Worm (Caenorhabditis elegans): ENCODE results near the gene col-111.

Gene col-111

ce11 chrIV:4623852-4624251, 33.9 kb downstream of the col-111 start:
- no peak for TF ChIP-seq bed-3 (GFP tag; optimal IDR thresholded peaks at IDR 0.05)
- TF ChIP-seq mls-2 (tag; optimal IDR thresholded peaks at IDR 0.05), result no peak

- TF ChIP-seq unc-120 (tag; optimal IDR thresholded peaks at IDR 0.05; ENCODE audit: poor library complexity, severe bottlenecking) (no peak), flh-1 (GFP tag; optimal IDR thresholded peaks at IDR 0.05) (no peak), nhr-2 (tag; optimal IDR thresholded peaks at IDR 0.05) (no peak), ceh-43 (GFP tag; optimal IDR thresholded peaks at IDR 0.05) (no peak), sem-2 (GFP tag; optimal IDR thresholded peaks at IDR 0.05) (no peak), ham-2 (GFP tag; optimal IDR thresholded peaks at IDR 0.05) (no peak), bed-3 (GFP tag; optimal IDR thresholded peaks at IDR 0.05) (no peak), unc-39 (tag; optimal IDR thresholded peaks at IDR 0.05) (no peak), snpc-4 (tag; optimal IDR thresholded peaks at IDR 0.05) (no peak), nhr-12 (tag; optimal IDR thresholded peaks at IDR 0.05) (no peak), mab-5 (tag; optimal IDR thresholded peaks at IDR 0.05) (no peak), ceh-39 (tag; optimal IDR thresholded peaks at IDR 0.05) (no peak)
Observed at ce11 chrIV:4613516-4613915, 44.3 kb downstream of the col-111 start.

ce11 chrIV:4612597-4612996, 45.2 kb downstream of the col-111 start:
- TF ChIP-seq mab-5 (tag; optimal IDR thresholded peaks at IDR 0.05), result no peak
- TF ChIP-seq nhr-237 (tag; optimal IDR thresholded peaks at IDR 0.05), result no peak
- TF ChIP-seq ces-1 (GFP tag; optimal IDR thresholded peaks at IDR 0.05), result no peak
- TF ChIP-seq mep-1 (tag; optimal IDR thresholded peaks at IDR 0.05), result no peak
- no peak for TF ChIP-seq ham-2 (GFP tag; optimal IDR thresholded peaks at IDR 0.05)
- no peak for TF ChIP-seq lin-13 (tag; optimal IDR thresholded peaks at IDR 0.05)
- no peak for TF ChIP-seq unc-62 (GFP tag; optimal IDR thresholded peaks at IDR 0.05)
- no peak for TF ChIP-seq flh-1 (GFP tag; optimal IDR thresholded peaks at IDR 0.05)
- TF ChIP-seq nhr-76 (tag; optimal IDR thresholded peaks at IDR 0.05), result no peak
- TF ChIP-seq snpc-4 (tag; optimal IDR thresholded peaks at IDR 0.05), result no peak
- TF ChIP-seq ceh-83 (GFP tag; optimal IDR thresholded peaks at IDR 0.05), result no peak
- TF ChIP-seq drap-1 (GFP tag; optimal IDR thresholded peaks at IDR 0.05), result no peak
- TF ChIP-seq mls-2 (tag; optimal IDR thresholded peaks at IDR 0.05), result no peak
- no peak for TF ChIP-seq nhr-12 (tag; optimal IDR thresholded peaks at IDR 0.05)
- TF ChIP-seq cnd-1 (tag; optimal IDR thresholded peaks at IDR 0.05), result no peak
- TF ChIP-seq pha-4 (tag; optimal IDR thresholded peaks at IDR 0.05), result no peak
- no peak for TF ChIP-seq lsy-2 (tag; optimal IDR thresholded peaks at IDR 0.05)

- no peak for TF ChIP-seq M03D4.4 (tag; optimal IDR thresholded peaks at IDR 0.05)
- TF ChIP-seq elt-1 (tag; optimal IDR thresholded peaks at IDR 0.05; ENCODE audit: borderline replicate concordance, insufficient read depth), result no peak
- no peak for TF ChIP-seq cnd-1 (tag; optimal IDR thresholded peaks at IDR 0.05)
- no peak for TF ChIP-seq ces-1 (GFP tag; optimal IDR thresholded peaks at IDR 0.05)
- no peak for TF ChIP-seq mab-5 (tag; optimal IDR thresholded peaks at IDR 0.05)
- TF ChIP-seq snpc-4 (tag; optimal IDR thresholded peaks at IDR 0.05), result no peak
- no peak for TF ChIP-seq sptf-1 (tag; optimal IDR thresholded peaks at IDR 0.05)
- TF ChIP-seq pha-4 (tag; optimal IDR thresholded peaks at IDR 0.05), result no peak
- TF ChIP-seq nhr-2 (tag; optimal IDR thresholded peaks at IDR 0.05), result no peak
- TF ChIP-seq zip-8 (tag; optimal IDR thresholded peaks at IDR 0.05), result no peak
- TF ChIP-seq bed-3 (GFP tag; optimal IDR thresholded peaks at IDR 0.05), result no peak
- TF ChIP-seq lsy-2 (tag; optimal IDR thresholded peaks at IDR 0.05), result no peak
- no peak for TF ChIP-seq ceh-39 (tag; optimal IDR thresholded peaks at IDR 0.05)
- no peak for TF ChIP-seq blmp-1 (tag; optimal IDR thresholded peaks at IDR 0.05)
- TF ChIP-seq flh-1 (GFP tag; optimal IDR thresholded peaks at IDR 0.05), result no peak
- TF ChIP-seq tbx-8 (GFP tag; optimal IDR thresholded peaks at IDR 0.05), result no peak
- TF ChIP-seq ceh-43 (GFP tag; optimal IDR thresholded peaks at IDR 0.05), result no peak
- no peak for TF ChIP-seq nhr-76 (tag; optimal IDR thresholded peaks at IDR 0.05)
Observed at ce11 chrIV:4611740-4612139, 46.0 kb downstream of the col-111 start.

ce11 chrIV:4609568-4609967, 48.2 kb downstream of the col-111 start, which contains the start of gene col-110:
col-110 (minus strand) TSS chrIV:4609668.
- TF ChIP-seq sem-2 (GFP tag; optimal IDR thresholded peaks at IDR 0.05) (no peak), nhr-76 (tag; optimal IDR thresholded peaks at IDR 0.05) (no peak), snpc-4 (tag; optimal IDR thresholded peaks at IDR 0.05) (no peak)

- TF ChIP-seq mep-1 (tag; optimal IDR thresholded peaks at IDR 0.05), result no peak
- no peak for TF ChIP-seq unc-120 (tag; optimal IDR thresholded peaks at IDR 0.05; ENCODE audit: poor library complexity, severe bottlenecking)
- TF ChIP-seq ceh-39 (tag; optimal IDR thresholded peaks at IDR 0.05), result no peak
- no peak for TF ChIP-seq drap-1 (GFP tag; optimal IDR thresholded peaks at IDR 0.05)
- TF ChIP-seq tbx-8 (GFP tag; optimal IDR thresholded peaks at IDR 0.05), result no peak
- no peak for TF ChIP-seq nhr-237 (tag; optimal IDR thresholded peaks at IDR 0.05)
- TF ChIP-seq sem-2 (GFP tag; optimal IDR thresholded peaks at IDR 0.05), result no peak
- no peak for TF ChIP-seq ces-1 (GFP tag; optimal IDR thresholded peaks at IDR 0.05)
- TF ChIP-seq bed-3 (GFP tag; optimal IDR thresholded peaks at IDR 0.05), result no peak
- no peak for TF ChIP-seq mab-5 (tag; optimal IDR thresholded peaks at IDR 0.05)
- TF ChIP-seq lsy-2 (tag; optimal IDR thresholded peaks at IDR 0.05), result no peak
- TF ChIP-seq nhr-12 (tag; optimal IDR thresholded peaks at IDR 0.05), result no peak
- TF ChIP-seq nhr-2 (tag; optimal IDR thresholded peaks at IDR 0.05), result no peak
- no peak for TF ChIP-seq M03D4.4 (tag; optimal IDR thresholded peaks at IDR 0.05)
- TF ChIP-seq elt-1 (tag; optimal IDR thresholded peaks at IDR 0.05; ENCODE audit: borderline replicate concordance, insufficient read depth), result no peak
- no peak for TF ChIP-seq lin-13 (tag; optimal IDR thresholded peaks at IDR 0.05)
- no peak for TF ChIP-seq ham-2 (GFP tag; optimal IDR thresholded peaks at IDR 0.05)
- no peak for TF ChIP-seq ztf-11 (tag; optimal IDR thresholded peaks at IDR 0.05)
- no peak for TF ChIP-seq cnd-1 (tag; optimal IDR thresholded peaks at IDR 0.05)
Observed at ce11 chrIV:4608661-4609060, 49.1 kb downstream of the col-111 start.
